Fruit fly (Drosophila melanogaster) whole organism, embryonic: ENCODE measurements around the gene CG42489.

ENCODE experiments used
- Atf-2 ChIP-seq: fragments of 200-800 bp; sonication (Bioruptor generic); optimal IDR thresholded peaks from 2 replicates; lab custom pipeline; 2016; ENCODE audit warnings: missing biosample characterization, missing genetic modification characterization
- Atf3 ChIP-seq: fragments of 200-800 bp; sonication (Bioruptor generic); optimal IDR thresholded peaks from 3 replicates; lab custom pipeline; 2016; ENCODE audit warnings: missing biosample characterization, missing genetic modification characterization
- Bdp1 ChIP-seq: fragments of 200-800 bp; sonication (Bioruptor generic); optimal IDR thresholded peaks from 3 replicates; lab custom pipeline; 2016; ENCODE audit warnings: missing biosample characterization, missing genetic modification characterization
- CG11456 ChIP-seq: fragments of 200-800 bp; sonication (Bioruptor generic); IDR thresholded peaks from 3 replicates; pipeline ENCODE4 v1.3.6; 2022; ENCODE audit warnings: missing biosample characterization, missing genetic modification characterization
- CG11696 ChIP-seq: fragments of 200-800 bp; sonication (Bioruptor generic); IDR thresholded peaks from 2 replicates; pipeline ENCODE4 v1.3.6; 2022; ENCODE audit warnings: missing biosample characterization, missing genetic modification characterization
- CG12299 ChIP-seq: fragments of 200-800 bp; sonication (Bioruptor generic); optimal IDR thresholded peaks from 2 replicates; lab custom pipeline; 2018; ENCODE audit warnings: missing biosample characterization, mild to moderate bottlenecking, missing genetic modification characterization
- CG12744 ChIP-seq: fragments of 200-800 bp; sonication (Bioruptor generic); optimal IDR thresholded peaks from 2 replicates; lab custom pipeline; 2016; ENCODE audit warnings: missing biosample characterization, missing genetic modification characterization
- CG13894 ChIP-seq: fragments of 200-800 bp; sonication (Bioruptor generic); optimal IDR thresholded peaks from 3 replicates; lab custom pipeline; 2018; ENCODE audit warnings: missing biosample characterization, mild to moderate bottlenecking, missing genetic modification characterization, moderate library complexity
- CG14860 ChIP-seq: fragments of 200-800 bp; sonication (Bioruptor generic); IDR thresholded peaks from 3 replicates; pipeline ENCODE4 v1.3.6; 2022; ENCODE audit warnings: missing biosample characterization, missing genetic modification characterization; ENCODE audit not compliant: partially characterized antibody
- CG15011 ChIP-seq: fragments of 200-800 bp; sonication (Bioruptor generic); optimal IDR thresholded peaks from 3 replicates; lab custom pipeline; 2018; ENCODE audit warnings: missing biosample characterization, mild to moderate bottlenecking, missing genetic modification characterization
- CG1647 ChIP-seq: fragments of 200-800 bp; sonication (Bioruptor generic); optimal IDR thresholded peaks from 3 replicates; lab custom pipeline; 2016; ENCODE audit warnings: missing biosample characterization, missing genetic modification characterization
- CG17802 ChIP-seq: fragments of 200-800 bp; sonication (Bioruptor generic); optimal IDR thresholded peaks from 2 replicates; lab custom pipeline; 2018; ENCODE audit warnings: missing biosample characterization, mild to moderate bottlenecking, missing genetic modification characterization, moderate library complexity
- CG42726 ChIP-seq: fragments of 200-800 bp; sonication (Bioruptor generic); IDR thresholded peaks from 2 replicates; pipeline ENCODE4 v1.3.6; 2022; ENCODE audit warnings: missing biosample characterization, missing genetic modification characterization; ENCODE audit not compliant: partially characterized antibody
- CG5953 ChIP-seq: fragments of 200-800 bp; sonication (Bioruptor generic); IDR thresholded peaks from 2 replicates; pipeline ENCODE4 v1.3.6; 2022; ENCODE audit warnings: missing biosample characterization, missing genetic modification characterization
- CG6254 ChIP-seq: fragments of 200-800 bp; sonication (Bioruptor generic); optimal IDR thresholded peaks from 3 replicates; lab custom pipeline; 2017; ENCODE audit warnings: mild to moderate bottlenecking, missing biosample characterization, missing genetic modification reagents, missing genetic modification characterization
- CG6765 ChIP-seq: fragments of 200-800 bp; sonication (Bioruptor generic); optimal IDR thresholded peaks from 3 replicates; lab custom pipeline; 2017; ENCODE audit warnings: missing biosample characterization, mild to moderate bottlenecking, missing genetic modification characterization
- CG7928 ChIP-seq: fragments of 200-800 bp; sonication (Bioruptor generic); optimal IDR thresholded peaks from 2 replicates; lab custom pipeline; 2017; ENCODE audit warnings: missing biosample characterization, mild to moderate bottlenecking, missing genetic modification characterization
- CG8359 ChIP-seq: fragments of 200-800 bp; sonication (Bioruptor generic); optimal IDR thresholded peaks from 2 replicates; lab custom pipeline; 2017; ENCODE audit warnings: missing biosample characterization, mild to moderate bottlenecking, missing genetic modification characterization, borderline replicate concordance
- CG8478 ChIP-seq: fragments of >200 bp; optimal IDR thresholded peaks from 2 replicates; lab custom pipeline; 2018
- CG8765 ChIP-seq: fragments of 200-800 bp; sonication (Bioruptor generic); IDR thresholded peaks from 2 replicates; pipeline ENCODE4 v1.3.6; 2022; ENCODE audit warnings: missing biosample characterization, missing genetic modification characterization
- CG9609 ChIP-seq: fragments of 200-800 bp; sonication (Bioruptor generic); optimal IDR thresholded peaks from 3 replicates; lab custom pipeline; 2016; ENCODE audit warnings: missing biosample characterization, missing genetic modification characterization
- Dip3 ChIP-seq: fragments of 200-800 bp; sonication (Bioruptor generic); optimal IDR thresholded peaks from 3 replicates; lab custom pipeline; 2016; ENCODE audit warnings: missing biosample characterization, missing genetic modification characterization
- Dll ChIP-seq: fragments of 200-800 bp; sonication (Bioruptor generic); IDR thresholded peaks from 4 replicates; pipeline ENCODE4 v1.3.6; 2022; ENCODE audit warnings: missing biosample characterization, missing genetic modification characterization; ENCODE audit not compliant: partially characterized antibody
- Dp ChIP-seq: fragments of 200-800 bp; sonication (Bioruptor generic); optimal IDR thresholded peaks from 2 replicates; lab custom pipeline; 2018; ENCODE audit warnings: missing biosample characterization, mild to moderate bottlenecking, missing genetic modification characterization, moderate library complexity
- ERR ChIP-seq: fragments of 200-800 bp; sonication (Bioruptor generic); optimal IDR thresholded peaks from 2 replicates; lab custom pipeline; 2016; ENCODE audit warnings: missing biosample characterization, missing genetic modification characterization
- HHEX ChIP-seq: fragments of 200-800 bp; sonication (Bioruptor generic); optimal IDR thresholded peaks from 3 replicates; lab custom pipeline; 2017; ENCODE audit warnings: missing biosample characterization, mild to moderate bottlenecking, missing genetic modification characterization, missing genetic modification reagents
- Hmr ChIP-seq: fragments of 200-800 bp; sonication (Bioruptor generic); optimal IDR thresholded peaks from 3 replicates; lab custom pipeline; 2017; ENCODE audit warnings: mild to moderate bottlenecking, missing biosample characterization, missing genetic modification reagents, missing genetic modification characterization
- Hr78 ChIP-seq, 2 experiments: fragments of 200-800 bp in 1 of 2; fragments of >200 bp in 1 of 2; sonication (Bioruptor generic) in 1 of 2; optimal IDR thresholded peaks; 2 replicates each; lab custom pipeline; 2017 to 2019; ENCODE audit warnings: missing biosample characterization in 2 of 2, missing genetic modification characterization in 2 of 2, mild to moderate bottlenecking in 1 of 2, moderate library complexity in 1 of 2
- MBD-R2 ChIP-seq: fragments of 200-800 bp; sonication (Bioruptor generic); IDR thresholded peaks from 2 replicates; pipeline ENCODE4 v1.3.6; 2022; ENCODE audit warnings: missing biosample characterization, missing genetic modification characterization
- Oaz ChIP-seq: fragments of 200-800 bp; sonication (Bioruptor generic); IDR thresholded peaks from 2 replicates; pipeline ENCODE4 v1.3.6; 2022; ENCODE audit warnings: missing biosample characterization, missing genetic modification characterization
- Sox100B ChIP-seq: fragments of 200-800 bp; sonication (Bioruptor generic); optimal IDR thresholded peaks from 3 replicates; lab custom pipeline; 2018; ENCODE audit warnings: missing biosample characterization, mild to moderate bottlenecking, missing genetic modification characterization
- YL-1 ChIP-seq: fragments of 200-800 bp; sonication (Bioruptor generic); optimal IDR thresholded peaks from 3 replicates; lab custom pipeline; 2017; ENCODE audit warnings: missing biosample characterization, mild to moderate bottlenecking, missing genetic modification characterization
- ab ChIP-seq: fragments of 200-800 bp; sonication (Bioruptor generic); optimal IDR thresholded peaks from 2 replicates; lab custom pipeline; 2016; ENCODE audit warnings: missing biosample characterization, missing genetic modification characterization
- br ChIP-seq: fragments of >200 bp; optimal IDR thresholded peaks from 2 replicates; lab custom pipeline; 2017
- disco-r ChIP-seq: fragments of 200-800 bp; sonication (Bioruptor generic); optimal IDR thresholded peaks from 2 replicates; lab custom pipeline; 2016; ENCODE audit warnings: missing biosample characterization, missing genetic modification characterization
- dm ChIP-seq: fragments of 200-800 bp; sonication (Bioruptor generic); optimal IDR thresholded peaks from 3 replicates; lab custom pipeline; 2016; ENCODE audit warnings: missing biosample characterization, missing genetic modification characterization
- gsb ChIP-seq: fragments of 200-800 bp; sonication (Bioruptor generic); IDR thresholded peaks from 2 replicates; pipeline ENCODE4 v1.3.6; 2022; ENCODE audit warnings: missing biosample characterization, missing genetic modification characterization
- hth ChIP-seq: fragments of >200 bp; optimal IDR thresholded peaks from 2 replicates; lab custom pipeline; 2017; ENCODE audit warnings: inconsistent platforms
- kah ChIP-seq: fragments of 200-800 bp; sonication (Bioruptor generic); optimal IDR thresholded peaks from 2 replicates; lab custom pipeline; 2018; ENCODE audit warnings: missing biosample characterization, mild to moderate bottlenecking, missing genetic modification characterization
- kni ChIP-seq: fragments of 200-800 bp; sonication (Bioruptor generic); optimal IDR thresholded peaks from 3 replicates; lab custom pipeline; 2017; ENCODE audit warnings: mild to moderate bottlenecking, missing biosample characterization, missing genetic modification reagents, missing genetic modification characterization
- mam ChIP-seq: fragments of 200-800 bp; sonication (Bioruptor generic); optimal IDR thresholded peaks from 3 replicates; lab custom pipeline; 2016; ENCODE audit warnings: missing biosample characterization, missing genetic modification characterization
- nmo ChIP-seq: fragments of 200-800 bp; sonication (Bioruptor generic); optimal IDR thresholded peaks from 2 replicates; lab custom pipeline; 2018; ENCODE audit warnings: missing biosample characterization, mild to moderate bottlenecking, missing genetic modification characterization, moderate library complexity
- pnt ChIP-seq: fragments of 200-800 bp; sonication (Bioruptor generic); optimal IDR thresholded peaks from 3 replicates; lab custom pipeline; 2016; ENCODE audit warnings: missing biosample characterization, missing genetic modification characterization
- repo ChIP-seq: fragments of 200-800 bp; sonication (Bioruptor generic); optimal IDR thresholded peaks from 2 replicates; lab custom pipeline; 2016; ENCODE audit warnings: missing biosample characterization, missing genetic modification characterization
- salm ChIP-seq: fragments of 200-800 bp; sonication (Bioruptor generic); optimal IDR thresholded peaks from 2 replicates; lab custom pipeline; 2018; ENCODE audit warnings: missing biosample characterization, mild to moderate bottlenecking, missing genetic modification characterization
- twi ChIP-seq: fragments of 200-800 bp; optimal IDR thresholded peaks from 2 replicates; lab custom pipeline; 2019; ENCODE audit warnings: missing biosample characterization, mild to moderate bottlenecking, missing genetic modification characterization, moderate library complexity
- tx ChIP-seq: fragments of 200-800 bp; sonication (Bioruptor generic); optimal IDR thresholded peaks from 2 replicates; lab custom pipeline; 2016; ENCODE audit warnings: missing biosample characterization, missing genetic modification characterization
- wdn ChIP-seq: fragments of 200-800 bp; sonication (Bioruptor generic); IDR thresholded peaks from 2 replicates; pipeline ENCODE4 v1.3.6; 2022; ENCODE audit warnings: missing biosample characterization, missing genetic modification characterization
- wor ChIP-seq: fragments of 200-800 bp; sonication (Bioruptor generic); IDR thresholded peaks from 2 replicates; pipeline ENCODE4 v1.3.6; 2022; ENCODE audit warnings: missing biosample characterization, missing genetic modification characterization
- zen2 ChIP-seq: fragments of 200-800 bp; sonication (Bioruptor generic); IDR thresholded peaks from 3 replicates; pipeline ENCODE4 v1.3.6; 2022; ENCODE audit warnings: missing biosample characterization, missing genetic modification characterization; ENCODE audit not compliant: partially characterized antibody

Gene CG42489

dm6 chr3R:8669029-8669707 lies 14.6 kb upstream of the CG42489 start (continued):
- TF ChIP-seq Dll (GFP tag; lab: Robert Waterston, UW) (peak; percentile 72; the same call in 2 of the 4 replicates), CG7928 (peak; percentile 81), Hr78 (GFP tag; optimal IDR thresholded peaks at IDR 0.05; lab: Kevin White, UChicago) (peak in 1 of 2 experiments; percentile 89), CG8359 (peak; percentile 92), Dp (GFP tag; lab: Kevin White, UChicago) (peak; percentile 38), twi (peak; percentile 91), ERR (GFP tag; lab: Kevin White, UChicago) (peak; percentile 96), gsb (GFP tag; lab: Robert Waterston, UW) (peak; percentile 87), nmo (GFP tag; lab: Kevin White, UChicago) (peak; percentile 98), repo (GFP tag; lab: Kevin White, UChicago) (peak; percentile 93), Atf-2 (peak; percentile 95), br (no peak), kah (GFP tag; lab: Kevin White, UChicago) (peak; percentile 94), CG6765 (GFP tag; lab: Kevin White, UChicago) (peak; percentile 98), Hmr (GFP tag; lab: Kevin White, UChicago) (peak; percentile 99), dm (GFP tag; lab: Kevin White, UChicago) (peak; percentile 92), salm (tag; lab: Kevin White, UChicago) (peak; percentile 96), Sox100B (GFP tag; lab: Kevin White, UChicago) (peak; percentile 95), Oaz (GFP tag; lab: Robert Waterston, UW) (peak; percentile 88), CG9609 (peak; percentile 95), CG1647 (GFP tag; lab: Kevin White, UChicago) (peak; percentile 97), ab (GFP tag; lab: Kevin White, UChicago) (peak; percentile 91), CG12299 (tag; lab: Kevin White, UChicago) (peak; percentile 97), pnt (GFP tag; lab: Kevin White, UChicago) (peak; percentile 95), disco-r (GFP tag; lab: Kevin White, UChicago) (peak; percentile 95), Bdp1 (GFP tag; lab: Kevin White, UChicago) (peak; percentile 99), Dip3 (GFP tag; lab: Kevin White, UChicago) (peak; percentile 97), wor (GFP tag; lab: Robert Waterston, UW) (peak; percentile 90), CG8478 (lab: Kevin White, UChicago) (no peak), hth (lab: Kevin White, UChicago) (no peak), zen2 (GFP tag; lab: Robert Waterston, UW) (peak; percentile 53; the same call in 2 of the 3 replicates), CG17802 (peak; percentile 87), CG14860 (GFP tag; lab: Robert Waterston, UW) (no peak; the same call in 1 of the 3 replicates), CG12744 (peak; percentile 97), Atf3 (GFP tag; lab: Kevin White, UChicago) (peak; percentile 92), wdn (peak; percentile 94), tx (peak; percentile 96), CG11696 (GFP tag; lab: Robert Waterston, UW) (peak; percentile 100), mam (peak; percentile 98), CG13894 (peak; percentile 98), CG8765 (GFP tag; lab: Robert Waterston, UW) (peak; percentile 90), CG5953 (GFP tag; lab: Robert Waterston, UW) (peak; percentile 95), CG42726 (GFP tag; lab: Robert Waterston, UW) (peak; percentile 84; the same call in 1 of the 2 replicates), kni (peak; percentile 87), YL-1 (peak; percentile 88), MBD-R2 (GFP tag; lab: Robert Waterston, UW) (peak; percentile 92), CG15011 (GFP tag; lab: Kevin White, UChicago) (peak; percentile 98), CG6254 (GFP tag; lab: Kevin White, UChicago) (peak; percentile 97), CG11456 (GFP tag; lab: Robert Waterston, UW) (peak; percentile 94), HHEX (GFP tag; lab: Kevin White, UChicago) (peak; percentile 99)
